Fruit fly (Drosophila melanogaster) whole organism, wandering third instar larva: Measurements from ENCODE around the gene CG15731.

Source experiments
- Dfd ChIP-seq: fragments of >200 bp; optimal IDR thresholded peaks from 2 replicates; lab custom pipeline; 2017; ENCODE audit warnings: missing biosample characterization, missing genetic modification characterization
- OdsH ChIP-seq: fragments of 200-800 bp; sonication (Bioruptor generic); optimal IDR thresholded peaks from 2 replicates; lab custom pipeline; 2016; ENCODE audit warnings: missing biosample characterization, mild to moderate bottlenecking, missing genetic modification characterization
- dl ChIP-seq, 2 experiments: fragments of 175-275, 200-275 bp in 1 of 2; fragments of 200-275 bp in 1 of 2; sonication (Bioruptor generic); optimal IDR thresholded peaks; lab custom pipeline; 2018; ENCODE audit warnings: mild to moderate bottlenecking in 2 of 2, missing biosample characterization in 2 of 2, missing genetic modification characterization in 2 of 2, moderate library complexity in 2 of 2; ENCODE audit not compliant: partially characterized antibody in 2 of 2, insufficient read depth in 1 of 2
- lola ChIP-seq: fragments of >200 bp; optimal IDR thresholded peaks from 2 replicates; lab custom pipeline; 2017; ENCODE audit warnings: missing biosample characterization, missing genetic modification characterization
- rgr ChIP-seq: fragments of 200-800 bp; sonication (Bioruptor generic); optimal IDR thresholded peaks from 3 replicates; lab custom pipeline; 2016; ENCODE audit warnings: missing biosample characterization, mild to moderate bottlenecking, missing genetic modification characterization
- usp ChIP-seq: fragments of >200 bp; optimal IDR thresholded peaks from 2 replicates; lab custom pipeline; 2017; ENCODE audit warnings: missing biosample characterization, missing genetic modification characterization

dm6 chrX:12453704-12454103 lies 3.9 kb downstream of the CG15731 start:
- no peak for TF ChIP-seq dl (GFP tag; optimal IDR thresholded peaks at IDR 0.05; lab: Kevin White, UChicago; ENCODE audit: insufficient read depth in 1 of 2, partially characterized antibody in 2 of 2)
- TF ChIP-seq OdsH (GFP tag; lab: Kevin White, UChicago): no peak
- TF ChIP-seq usp (GFP tag; lab: Kevin White, UChicago): no peak
- TF ChIP-seq Dfd (GFP tag; lab: Kevin White, UChicago): no peak
- no peak for TF ChIP-seq lola (GFP tag; lab: Kevin White, UChicago)
- no peak for TF ChIP-seq rgr (GFP tag; lab: Kevin White, UChicago)
